Worm (Caenorhabditis elegans): ENCODE data around the gene dcap-2.

DNA sequence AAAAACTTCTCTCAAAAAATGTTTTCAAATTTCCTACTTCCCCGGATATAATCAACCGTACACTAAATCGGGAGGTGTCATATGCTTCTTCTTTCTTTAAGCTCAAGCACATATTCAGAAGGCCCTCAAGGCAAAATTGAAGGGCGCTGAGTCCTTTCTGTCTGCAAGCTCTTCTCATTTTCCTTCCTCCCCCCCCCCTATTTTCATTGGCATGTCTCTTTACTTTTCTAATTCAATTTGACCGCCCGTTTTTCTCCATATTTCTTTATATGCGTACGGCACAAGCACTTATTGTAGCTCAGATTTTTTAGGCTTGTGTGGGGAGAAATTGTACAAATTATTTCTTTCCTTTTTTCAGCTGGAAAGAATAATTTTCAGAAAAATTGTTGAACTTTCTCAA, 33.8 kb upstream of the dcap-2 start:
- TF ChIP-seq cog-1 (tag; optimal IDR thresholded peaks at IDR 0.05) (no peak), ref-1 (GFP tag; conservative IDR thresholded peaks at IDR 0.05) (no peak), T22C8.4 (GFP tag; IDR thresholded peaks at IDR 0.05) (no peak)

Data from whole organism, midembryonic.